Fruit fly (Drosophila melanogaster) whole organism, prepupa: ENCODE results near the gene CG14883.
A peak's percentile ranks its signal among the peaks of the same experiment; 100 is the strongest.

ENCODE experiments used
- CG15336 ChIP-seq: fragments of 200-800 bp; sonication (Bioruptor generic); IDR thresholded peaks from 2 replicates; pipeline ENCODE4 v1.3.6; 2022; ENCODE audit warnings: missing biosample characterization, missing genetic modification characterization
- CG31627 ChIP-seq: fragments of 200-800 bp; sonication (Bioruptor generic); optimal IDR thresholded peaks from 3 replicates; lab custom pipeline; 2016; ENCODE audit warnings: missing biosample characterization, missing genetic modification characterization
- CG6163 ChIP-seq: fragments of 200-800 bp; sonication (Bioruptor generic); IDR thresholded peaks from 3 replicates; pipeline ENCODE4 v1.3.6; 2022; ENCODE audit warnings: missing biosample characterization, missing genetic modification characterization
- CG6808 ChIP-seq: fragments of 200-800 bp; sonication (Bioruptor generic); optimal IDR thresholded peaks from 3 replicates; lab custom pipeline; 2017; ENCODE audit warnings: missing biosample characterization, missing genetic modification characterization, mild to moderate bottlenecking, moderate library complexity, missing genetic modification reagents
- CG8119 ChIP-seq: fragments of 200-800 bp; sonication (Bioruptor generic); IDR thresholded peaks from 3 replicates; pipeline ENCODE4 v1.3.6; 2022; ENCODE audit warnings: missing biosample characterization, missing genetic modification characterization
- CG8319 ChIP-seq: fragments of 200-800 bp; sonication (Bioruptor generic); optimal IDR thresholded peaks from 3 replicates; lab custom pipeline; 2016; ENCODE audit warnings: missing biosample characterization, missing genetic modification characterization
- Eip78C ChIP-seq: fragments of 200-800 bp; sonication (Bioruptor generic); peaks from one replicate; lab custom pipeline; 2016; ENCODE audit warnings: missing biosample characterization, missing genetic modification characterization
- Gug ChIP-seq: fragments of 200-800 bp; sonication (Bioruptor generic); IDR thresholded peaks from 2 replicates; pipeline ENCODE4 v1.3.6; 2022; ENCODE audit warnings: missing biosample characterization, missing genetic modification characterization

DNA sequence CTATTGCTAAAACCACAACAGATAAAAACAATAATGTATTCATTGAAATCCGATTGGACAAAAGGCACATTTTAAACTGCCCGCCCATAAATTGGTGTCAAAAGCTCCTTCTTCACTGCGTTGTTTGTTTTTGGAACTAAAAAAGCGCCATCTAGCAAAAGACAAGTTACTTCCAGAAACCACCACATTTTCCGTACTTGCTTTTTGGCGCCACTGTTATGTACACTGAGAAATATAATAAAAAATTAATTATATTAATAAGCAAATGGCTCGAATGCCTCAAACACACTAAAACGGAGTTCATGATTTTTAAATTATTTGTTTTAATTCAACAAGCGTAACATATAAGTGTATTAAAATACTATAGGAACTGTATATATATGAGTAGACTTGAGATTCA is 41.5 kb downstream of the CG14883 start:
- TF ChIP-seq Eip78C (peak; percentile 93), CG6808 (GFP tag; lab: Kevin White, UChicago) (peak; percentile 20), CG8319 (peak; percentile 44), CG31627 (GFP tag; lab: Kevin White, UChicago) (peak; percentile 77), Gug (GFP tag; lab: Robert Waterston, UW) (peak; percentile 65), CG15336 (peak; percentile 76), CG6163 (GFP tag; lab: Robert Waterston, UW) (peak; percentile 87), CG8119 (GFP tag; lab: Robert Waterston, UW) (peak; percentile 74; the same call in 2 of the 3 replicates)
